Fruit fly (Drosophila melanogaster) whole organism, pupa: Measurements from ENCODE around the gene CG11768.

Source experiments
- CG10348 ChIP-seq: fragments of 200-800 bp; sonication (Bioruptor generic); IDR thresholded peaks from 2 replicates; pipeline ENCODE4 v1.3.6; 2022; ENCODE audit warnings: missing biosample characterization, missing genetic modification characterization
- CG12605 ChIP-seq: fragments of 200-800 bp; sonication (Bioruptor generic); IDR thresholded peaks from 2 replicates; pipeline ENCODE4 v1.3.6; 2022; ENCODE audit warnings: missing biosample characterization, missing genetic modification characterization
- CG13204 ChIP-seq: fragments of 200-800 bp; sonication (Bioruptor generic); optimal IDR thresholded peaks from 2 replicates; lab custom pipeline; 2018; ENCODE audit warnings: missing biosample characterization, mild to moderate bottlenecking, missing genetic modification characterization, moderate library complexity
- CG14655 ChIP-seq: fragments of 200-800 bp; sonication (Bioruptor generic); optimal IDR thresholded peaks from 3 replicates; lab custom pipeline; 2017; ENCODE audit warnings: mild to moderate bottlenecking, missing biosample characterization, missing genetic modification reagents, missing genetic modification characterization
- CG15710 ChIP-seq: fragments of 200-800 bp; sonication (Bioruptor generic); optimal IDR thresholded peaks from 2 replicates; lab custom pipeline; 2018; ENCODE audit warnings: missing biosample characterization, mild to moderate bottlenecking, missing genetic modification characterization, moderate library complexity
- CG17806 ChIP-seq: fragments of 200-800 bp; sonication (Bioruptor generic); optimal IDR thresholded peaks from 2 replicates; lab custom pipeline; 2018; ENCODE audit warnings: missing biosample characterization, mild to moderate bottlenecking, missing genetic modification characterization, moderate library complexity
- CG32121 ChIP-seq: fragments of 200-800 bp; sonication (Bioruptor generic); IDR thresholded peaks from 2 replicates; pipeline ENCODE4 v1.3.6; 2022; ENCODE audit warnings: missing biosample characterization, missing genetic modification characterization
- CG34367 ChIP-seq: fragments of 200-800 bp; sonication (Bioruptor generic); optimal IDR thresholded peaks from 2 replicates; lab custom pipeline; 2018; ENCODE audit warnings: missing biosample characterization, mild to moderate bottlenecking, missing genetic modification characterization
- CG4496 ChIP-seq: fragments of 200-800 bp; sonication (Bioruptor generic); IDR thresholded peaks from 3 replicates; pipeline ENCODE4 v1.3.6; 2022; ENCODE audit warnings: missing biosample characterization, missing genetic modification characterization
- CG8159 ChIP-seq: fragments of 200-800 bp; sonication (Bioruptor generic); optimal IDR thresholded peaks from 3 replicates; lab custom pipeline; 2018; ENCODE audit warnings: missing biosample characterization, mild to moderate bottlenecking, missing genetic modification characterization, moderate library complexity
- CG8301 ChIP-seq: fragments of 200-800 bp; sonication (Bioruptor generic); optimal IDR thresholded peaks from 2 replicates; lab custom pipeline; 2018; ENCODE audit warnings: missing biosample characterization, mild to moderate bottlenecking, missing genetic modification characterization
- CG9948 ChIP-seq: fragments of 200-800 bp; sonication (Bioruptor generic); optimal IDR thresholded peaks from 2 replicates; lab custom pipeline; 2018; ENCODE audit warnings: missing biosample characterization, mild to moderate bottlenecking, missing genetic modification characterization, moderate library complexity
- D1 ChIP-seq: fragments of 200-800 bp; sonication (Bioruptor generic); optimal IDR thresholded peaks from 2 replicates; lab custom pipeline; 2018; ENCODE audit warnings: missing biosample characterization, mild to moderate bottlenecking, missing genetic modification characterization, moderate library complexity
- EcR ChIP-seq: fragments of 200-800 bp; sonication (Bioruptor generic); optimal IDR thresholded peaks from 3 replicates; lab custom pipeline; 2019; ENCODE audit warnings: missing biosample characterization, missing genetic modification characterization, mild to moderate bottlenecking, moderate library complexity, missing genetic modification reagents
- Ets98B ChIP-seq: fragments of 200-800 bp; sonication (Bioruptor generic); IDR thresholded peaks from 2 replicates; pipeline ENCODE4 v1.3.6; 2022; ENCODE audit warnings: missing biosample characterization, missing genetic modification characterization
- Pif1A ChIP-seq: fragments of 200-800 bp; sonication (Bioruptor generic); optimal IDR thresholded peaks from 3 replicates; lab custom pipeline; 2016; ENCODE audit warnings: missing biosample characterization, missing genetic modification characterization
- Pif1B ChIP-seq: fragments of 200-800 bp; sonication (Bioruptor generic); optimal IDR thresholded peaks from 3 replicates; lab custom pipeline; 2016; ENCODE audit warnings: missing biosample characterization, missing genetic modification characterization
- Snoo ChIP-seq: fragments of 200-800 bp; sonication (Bioruptor generic); optimal IDR thresholded peaks from 3 replicates; lab custom pipeline; 2017; ENCODE audit warnings: missing biosample characterization, mild to moderate bottlenecking, missing genetic modification characterization, inconsistent platforms
- fd96Ca ChIP-seq: fragments of 200-800 bp; sonication (Bioruptor generic); IDR thresholded peaks from 3 replicates; pipeline ENCODE4 v1.3.6; 2022; ENCODE audit warnings: missing biosample characterization, missing genetic modification characterization
- gl ChIP-seq: fragments of 200-800 bp; sonication (Bioruptor generic); optimal IDR thresholded peaks from 2 replicates; lab custom pipeline; 2018; ENCODE audit warnings: missing biosample characterization, mild to moderate bottlenecking, missing genetic modification characterization
- rn ChIP-seq: fragments of 200-800 bp; sonication (Bioruptor generic); IDR thresholded peaks from 2 replicates; pipeline ENCODE4 v1.3.6; 2022; ENCODE audit warnings: missing biosample characterization, missing genetic modification characterization

The CG11768 gene

DNA sequence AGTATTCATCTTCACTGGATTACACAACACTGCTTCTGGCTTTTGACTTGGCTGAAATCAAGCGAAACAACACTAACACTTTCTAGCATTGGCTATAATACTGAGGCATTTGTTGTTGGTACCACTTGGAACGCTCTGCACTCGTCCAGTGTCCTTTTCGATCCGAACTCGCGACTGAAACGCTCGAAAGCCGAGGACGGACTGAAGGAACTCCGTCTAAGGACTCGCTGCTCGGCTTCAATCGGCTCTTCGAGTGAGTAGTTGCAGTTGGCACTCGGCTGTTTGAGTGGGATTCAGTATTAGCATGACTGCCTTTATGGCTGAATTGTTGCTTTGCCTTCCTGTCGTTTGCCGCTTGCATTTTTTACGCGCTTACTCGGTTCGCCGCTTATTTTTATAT is at the start of gene CG11768, which contains the start of gene CG34135:
TSS of gene CG11768 (minus strand) at position 203 of the 400 bp plus-strand sequence.
TSS of gene CG34135 (minus strand) at position 194 of the 400 bp plus-strand sequence.
- TF ChIP-seq rn (GFP tag; lab: Robert Waterston, UW) (no peak), fd96Ca (GFP tag; lab: Robert Waterston, UW) (no peak)

DNA sequence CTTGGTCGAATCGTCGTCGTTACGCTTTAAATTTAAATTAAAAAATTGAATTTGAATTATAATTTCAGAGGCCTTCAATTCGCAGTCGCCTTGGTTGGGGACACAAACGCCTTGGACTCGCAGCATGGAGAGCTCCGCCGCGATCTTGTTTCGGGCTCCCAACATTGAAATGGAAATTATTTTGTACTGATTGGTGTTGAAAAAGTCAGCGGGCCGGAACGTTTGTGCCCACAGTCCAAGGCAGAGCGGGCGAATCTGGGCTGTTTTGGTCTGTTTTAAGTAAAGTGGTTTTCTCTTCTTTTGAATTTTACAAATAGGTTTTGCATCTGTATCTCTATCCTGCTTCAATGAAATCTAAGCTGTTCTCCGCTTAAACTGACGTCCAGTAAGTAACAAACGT is 47.1 kb upstream of the CG11768 start:
- no peak for TF ChIP-seq Snoo
- no peak for TF ChIP-seq CG12605 (GFP tag; lab: Robert Waterston, UW)
- no peak for TF ChIP-seq CG32121 (GFP tag; lab: Robert Waterston, UW)
- TF ChIP-seq CG14655, result no peak
- no peak for TF ChIP-seq Pif1A (GFP tag; lab: Kevin White, UChicago)
- TF ChIP-seq gl (tag; lab: Kevin White, UChicago), result no peak
- TF ChIP-seq CG10348 (GFP tag; lab: Robert Waterston, UW), result no peak
- no peak for TF ChIP-seq CG9948 (tag; lab: Kevin White, UChicago)
- TF ChIP-seq CG4496 (GFP tag; lab: Robert Waterston, UW), result no peak
- TF ChIP-seq D1 (tag; lab: Kevin White, UChicago), result no peak
- TF ChIP-seq CG34367 (tag; lab: Kevin White, UChicago), result no peak
- no peak for TF ChIP-seq EcR (GFP tag; lab: Kevin White, UChicago)

DNA sequence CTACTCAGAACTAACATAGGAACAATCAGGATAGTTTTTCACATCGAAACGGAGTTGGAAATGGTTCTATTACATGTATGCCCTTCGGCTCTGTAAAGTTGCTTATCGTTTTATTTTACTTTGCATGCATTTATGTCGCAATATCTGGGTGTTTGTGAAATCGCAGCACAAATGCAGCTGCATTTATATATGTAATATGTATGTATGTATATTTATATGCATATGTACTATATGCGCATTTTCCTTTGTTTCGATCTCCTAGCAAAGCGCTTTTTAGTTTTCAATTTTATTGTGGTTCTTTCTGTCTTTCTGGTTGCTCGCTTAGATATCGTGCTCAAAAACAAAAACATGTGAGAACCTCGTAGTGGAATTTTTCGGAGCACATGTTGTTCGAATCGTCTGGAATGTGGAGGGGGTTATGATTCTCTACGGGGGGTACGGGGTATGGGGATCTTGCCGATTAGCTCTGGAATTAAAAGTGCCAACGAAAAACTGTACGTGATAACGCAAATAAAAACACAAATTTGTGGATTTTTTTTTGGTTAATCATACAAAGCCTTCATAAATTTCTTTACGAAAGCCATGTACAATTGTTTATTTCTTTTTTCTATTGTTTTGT is 46.1 kb upstream of the CG11768 start:
- TF ChIP-seq CG12605 (GFP tag; lab: Robert Waterston, UW) (no peak), Snoo (no peak), CG13204 (GFP tag; lab: Kevin White, UChicago) (no peak), CG9948 (tag; lab: Kevin White, UChicago) (no peak), fd96Ca (GFP tag; lab: Robert Waterston, UW) (no peak), CG17806 (tag; lab: Kevin White, UChicago) (no peak), rn (GFP tag; lab: Robert Waterston, UW) (no peak), CG10348 (GFP tag; lab: Robert Waterston, UW) (no peak), EcR (GFP tag; lab: Kevin White, UChicago) (no peak)

DNA sequence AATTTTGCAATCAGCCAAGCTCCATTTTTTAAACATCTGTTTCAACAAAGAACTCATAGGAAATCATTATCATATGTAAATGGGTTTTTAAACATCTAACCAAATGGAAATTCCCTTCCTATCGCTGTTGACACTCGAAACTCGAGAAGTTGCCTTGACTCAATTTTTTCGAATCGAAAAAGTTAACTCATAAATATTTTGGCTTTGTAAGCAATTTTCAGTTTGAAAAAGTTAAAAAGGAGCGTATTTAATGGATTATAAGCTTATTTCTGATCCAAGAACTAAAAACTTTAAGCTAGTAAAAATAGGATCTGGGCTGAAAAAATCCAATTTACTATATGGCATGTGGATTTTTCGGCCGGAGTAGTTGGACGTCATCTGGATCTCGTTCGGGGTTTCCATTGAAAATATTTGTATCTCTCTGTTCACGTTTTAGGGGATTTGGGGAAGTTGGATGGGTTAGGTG is 45.2 kb upstream of the CG11768 start, which contains the start of gene CG9837:
TSS of gene CG9837 (minus strand) at position 416 of the 466 bp plus-strand sequence.
- no peak for TF ChIP-seq fd96Ca (GFP tag; lab: Robert Waterston, UW)
- TF ChIP-seq D1 (tag; lab: Kevin White, UChicago), result no peak
- no peak for TF ChIP-seq CG14655
- TF ChIP-seq Pif1A (GFP tag; lab: Kevin White, UChicago), result no peak
- TF ChIP-seq Ets98B (GFP tag; lab: Robert Waterston, UW), result no peak
- no peak for TF ChIP-seq CG12605 (GFP tag; lab: Robert Waterston, UW)
- no peak for TF ChIP-seq CG4496 (GFP tag; lab: Robert Waterston, UW)
- no peak for TF ChIP-seq gl (tag; lab: Kevin White, UChicago)
- TF ChIP-seq EcR (GFP tag; lab: Kevin White, UChicago), result no peak
- TF ChIP-seq rn (GFP tag; lab: Robert Waterston, UW), result no peak
- no peak for TF ChIP-seq CG15710 (tag; lab: Kevin White, UChicago)
- no peak for TF ChIP-seq CG10348 (GFP tag; lab: Robert Waterston, UW)
- TF ChIP-seq CG8301 (tag; lab: Kevin White, UChicago), result no peak

DNA sequence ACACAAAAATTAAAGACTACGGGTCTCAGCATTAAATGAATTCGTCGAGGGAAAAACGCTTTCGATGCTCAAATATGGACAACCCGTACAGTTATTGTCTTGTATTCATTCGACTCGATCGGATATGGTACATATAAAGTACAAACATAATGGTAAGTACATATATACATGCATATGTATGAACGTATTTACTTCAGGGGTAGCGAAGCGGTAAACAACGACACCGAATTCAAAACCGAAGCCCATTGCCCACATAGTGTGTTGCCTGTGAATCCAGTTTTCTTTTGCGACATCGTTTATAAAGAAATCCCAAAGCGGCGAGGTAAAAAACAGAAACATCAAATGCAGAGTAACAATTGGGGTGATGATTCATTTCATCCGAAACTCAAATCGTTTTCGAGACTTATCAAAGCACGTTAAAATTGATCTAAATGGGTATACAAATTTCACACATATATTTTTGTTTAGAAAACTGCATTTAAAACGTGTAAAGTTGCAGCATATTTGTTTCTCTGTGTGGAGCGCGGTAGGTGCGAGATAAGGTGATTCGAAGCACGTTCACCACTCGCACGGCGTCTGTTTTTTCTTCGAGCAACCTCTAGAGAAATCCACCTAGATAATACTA is 44.5 kb upstream of the CG11768 start:
- peak; percentile 94; the same call in 2 of the 3 replicates for TF ChIP-seq fd96Ca (GFP tag; lab: Robert Waterston, UW)
- peak; percentile 92 for TF ChIP-seq CG32121 (GFP tag; lab: Robert Waterston, UW)
- TF ChIP-seq rn (GFP tag; lab: Robert Waterston, UW), result peak; percentile 89
- peak; percentile 82 for TF ChIP-seq CG17806 (tag; lab: Kevin White, UChicago)
- TF ChIP-seq D1 (tag; lab: Kevin White, UChicago), result peak; percentile 61
- TF ChIP-seq CG34367 (tag; lab: Kevin White, UChicago), result peak; percentile 70
- TF ChIP-seq CG15710 (tag; lab: Kevin White, UChicago), result peak; percentile 83
- TF ChIP-seq gl (tag; lab: Kevin White, UChicago), result peak; percentile 57
- peak; percentile 93 for TF ChIP-seq Ets98B (GFP tag; lab: Robert Waterston, UW)
- TF ChIP-seq Snoo, result peak; percentile 44
- TF ChIP-seq CG12605 (GFP tag; lab: Robert Waterston, UW), result peak; percentile 87
- TF ChIP-seq CG9948 (tag; lab: Kevin White, UChicago), result peak; percentile 63
- peak; percentile 87 for TF ChIP-seq Pif1B
- 0 out of 2 replicates have a peak, but pooled peaks have one; percentile 31 for TF ChIP-seq CG10348 (GFP tag; lab: Robert Waterston, UW)
- peak; percentile 81 for TF ChIP-seq Pif1A (GFP tag; lab: Kevin White, UChicago)
- TF ChIP-seq CG4496 (GFP tag; lab: Robert Waterston, UW), result peak; percentile 96
- TF ChIP-seq EcR (GFP tag; lab: Kevin White, UChicago), result peak; percentile 54
- TF ChIP-seq CG8159 (tag; lab: Kevin White, UChicago), result peak; percentile 83
- TF ChIP-seq CG13204 (GFP tag; lab: Kevin White, UChicago), result peak; percentile 14
- peak; percentile 90 for TF ChIP-seq CG8301 (tag; lab: Kevin White, UChicago)
- TF ChIP-seq CG14655, result peak; percentile 80
- TF ChIP-seq, all 21 proteins: peak for 21
